Fruit fly (Drosophila melanogaster): ENCODE data around the gene Ucp4B.

Gene Ucp4B

DNA sequence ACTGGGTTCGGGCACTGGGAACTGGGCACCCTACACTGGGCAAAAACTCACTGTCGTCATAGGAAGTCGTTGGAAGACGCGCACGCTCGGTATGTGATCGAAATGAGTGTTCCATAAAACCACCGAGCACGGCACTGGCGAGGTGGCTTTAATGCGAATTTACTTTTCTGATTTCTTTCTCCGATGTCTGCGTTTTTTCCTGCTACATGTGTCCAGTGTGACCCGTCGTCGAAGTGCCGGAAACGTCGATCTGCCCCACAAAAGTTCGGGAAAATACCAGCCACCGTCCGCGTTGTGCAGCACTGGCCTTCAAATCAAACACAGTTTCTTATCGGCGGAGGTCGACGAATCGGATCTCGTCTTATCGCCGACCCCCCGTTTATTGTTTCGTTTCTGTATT is 29.6 kb downstream of the Ucp4B start, which contains the start of gene Kdm5 (continued):
- TF ChIP-seq GATAd (GFP tag; optimal IDR thresholded peaks at IDR 0.05) = no peak
- TF ChIP-seq lola (GFP tag; optimal IDR thresholded peaks at IDR 0.05) = no peak
- TF ChIP-seq HLH106 (tag; optimal IDR thresholded peaks at IDR 0.05) = peak; percentile 27
- TF ChIP-seq h (GFP tag; optimal IDR thresholded peaks at IDR 0.05) = peak; percentile 36
- no peak for TF ChIP-seq woc (GFP tag; optimal IDR thresholded peaks at IDR 0.05)

DNA sequence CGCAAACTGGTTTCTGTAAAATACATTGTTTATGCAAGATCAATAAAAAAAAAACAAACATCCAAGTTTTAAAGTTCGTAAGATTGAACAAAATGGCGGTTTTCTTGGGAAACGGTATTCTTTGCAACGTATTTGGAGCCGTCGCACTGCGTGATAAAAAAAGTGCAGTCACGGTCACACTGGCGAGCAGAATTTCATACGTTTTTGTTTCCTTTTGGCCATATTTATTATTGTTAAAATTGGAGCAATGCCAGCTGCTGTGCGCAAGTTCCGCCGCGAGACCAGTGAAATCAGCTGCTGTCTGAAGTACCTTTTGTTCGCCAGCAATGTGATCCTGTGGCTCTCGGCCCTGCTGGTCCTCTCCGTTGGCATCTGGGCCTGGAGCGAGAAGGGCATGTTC is 30.4 kb downstream of the Ucp4B start, which contains the start of gene Tsp26A:
Gene Tsp26A, plus strand, starts transcription at position 164 of the 400 bp plus-strand sequence.
- TF ChIP-seq Jra (GFP tag; optimal IDR thresholded peaks at IDR 0.05) = no peak
- TF ChIP-seq Hr78 (GFP tag; optimal IDR thresholded peaks at IDR 0.05) = no peak
- TF ChIP-seq sage (GFP tag; optimal IDR thresholded peaks at IDR 0.05) = no peak
- no peak for TF ChIP-seq rgr (GFP tag; optimal IDR thresholded peaks at IDR 0.05)
- no peak for TF ChIP-seq Sp1 (GFP tag; optimal IDR thresholded peaks at IDR 0.05)
- TF ChIP-seq sv (GFP tag; optimal IDR thresholded peaks at IDR 0.05) = no peak
- no peak for TF ChIP-seq ey (GFP tag; optimal IDR thresholded peaks at IDR 0.05)
- no peak for TF ChIP-seq dsf (GFP tag; optimal IDR thresholded peaks at IDR 0.05; ENCODE audit: borderline replicate concordance)
- TF ChIP-seq Hnf4 (GFP tag; optimal IDR thresholded peaks at IDR 0.05) = no peak
- no peak for TF ChIP-seq usp (GFP tag; optimal IDR thresholded peaks at IDR 0.05)
- no peak for TF ChIP-seq fru (GFP tag; optimal IDR thresholded peaks at IDR 0.05)
- no peak for TF ChIP-seq Myc (optimal IDR thresholded peaks at IDR 0.05)

DNA sequence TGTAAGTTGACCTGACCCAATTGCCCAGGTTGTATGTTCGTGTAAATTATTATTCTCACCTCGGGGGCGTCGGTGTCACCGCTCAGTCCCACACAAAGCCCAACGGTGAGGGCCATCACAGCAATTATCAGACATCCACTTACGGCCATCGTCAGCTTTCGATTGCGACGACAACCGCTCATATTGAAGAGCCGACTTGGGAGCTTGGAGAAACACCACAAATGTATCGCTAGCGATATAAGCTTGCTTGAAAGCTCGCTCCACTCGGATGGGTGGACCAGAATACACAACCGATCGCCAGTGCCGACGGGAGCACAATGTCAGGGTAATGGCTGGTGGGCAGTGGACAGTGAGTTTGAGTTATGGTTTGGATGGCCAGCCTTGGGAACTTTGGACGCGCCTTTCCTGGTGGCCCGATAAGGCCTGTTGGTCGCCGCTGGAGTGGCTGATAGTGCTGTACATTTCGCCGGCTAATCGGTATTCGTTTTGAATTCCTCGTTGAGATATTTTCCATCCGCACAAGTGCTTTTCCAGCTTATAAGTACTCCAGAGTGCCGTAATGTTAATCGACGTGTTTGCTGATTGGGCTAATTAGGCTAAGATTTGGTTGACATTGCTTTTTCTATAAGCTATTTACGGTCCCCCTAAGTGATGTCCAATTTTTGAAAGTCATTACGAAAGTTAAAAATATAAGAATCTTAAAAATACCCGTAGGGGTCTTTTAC is 37.0 kb downstream of the Ucp4B start, which contains the start of gene Gal:
Gene Gal, minus strand, starts transcription at position 320 of the 725 bp plus-strand sequence.
- TF ChIP-seq sv (GFP tag; optimal IDR thresholded peaks at IDR 0.05) = no peak
- peak; percentile 3 for TF ChIP-seq Vsx2 (GFP tag; optimal IDR thresholded peaks at IDR 0.05; ENCODE audit: partially characterized antibody)

DNA sequence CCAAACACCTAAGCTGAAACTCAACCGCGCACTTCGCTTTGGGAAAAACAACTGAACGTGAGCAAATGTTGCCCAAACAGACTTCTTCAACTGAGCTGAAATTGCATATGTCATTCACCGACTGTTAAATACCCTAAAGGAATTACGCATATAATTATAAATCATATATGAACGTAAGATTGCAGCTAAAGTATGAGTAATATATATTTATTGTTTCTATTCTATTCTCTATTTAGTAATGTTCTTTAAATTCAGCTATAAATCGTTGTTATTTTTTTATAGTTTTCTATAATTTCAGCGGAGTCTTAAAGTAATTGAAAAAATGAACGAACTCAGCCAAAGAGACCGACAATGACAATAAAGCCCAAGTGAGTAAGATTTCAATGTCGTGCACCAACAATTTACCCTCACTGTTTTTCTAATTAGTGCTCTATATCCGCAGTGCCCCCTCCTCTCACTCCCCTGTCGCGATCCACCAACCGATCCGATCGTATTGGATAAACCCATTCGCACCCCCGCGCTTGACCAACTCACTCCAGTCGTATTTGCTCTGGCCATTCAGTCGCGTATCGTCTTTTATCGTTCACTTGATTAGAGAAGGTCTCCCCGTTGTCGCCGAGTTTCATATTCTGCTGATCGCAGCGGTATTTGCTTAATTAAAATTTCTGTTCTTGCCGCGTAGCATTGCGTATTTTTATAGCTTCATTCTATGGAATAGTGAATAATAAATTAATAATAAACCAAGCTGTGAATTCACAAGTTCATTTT is 42.8 kb downstream of the Ucp4B start, which contains the start of gene CG9098:
Gene CG9098, minus strand, starts transcription at position 36 of the 768 bp plus-strand sequence.
- TF ChIP-seq Hr83 (GFP tag; optimal IDR thresholded peaks at IDR 0.05; ENCODE audit: poor library complexity, severe bottlenecking) (no peak), dmrt93B (GFP tag; optimal IDR thresholded peaks at IDR 0.05) (no peak), jim (GFP tag; optimal IDR thresholded peaks at IDR 0.05) (no peak), dl (GFP tag; optimal IDR thresholded peaks at IDR 0.05; ENCODE audit: insufficient read depth in 1 of 2, partially characterized antibody in 2 of 2) (no peak)

DNA sequence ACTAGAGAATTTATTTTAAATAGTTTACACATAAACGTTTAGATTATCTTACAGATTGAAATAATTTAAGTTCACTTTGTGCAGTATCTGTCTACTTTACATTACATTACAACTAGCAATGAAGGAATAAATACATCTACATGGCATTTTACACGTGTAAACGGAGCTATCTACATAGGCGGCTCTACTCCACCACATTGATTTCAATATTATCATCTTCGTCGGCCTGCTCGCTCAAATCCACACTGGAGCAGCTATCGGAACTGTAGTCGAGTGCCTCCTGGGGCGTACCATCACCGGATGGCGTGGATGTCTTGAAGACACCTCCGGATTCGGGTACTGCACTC is 43.4 kb downstream of the Ucp4B start:
- TF ChIP-seq dsf (GFP tag; optimal IDR thresholded peaks at IDR 0.05; ENCODE audit: borderline replicate concordance) (no peak), brk (GFP tag; optimal IDR thresholded peaks at IDR 0.05) (no peak), GATAd (GFP tag; optimal IDR thresholded peaks at IDR 0.05) (no peak), Hnf4 (GFP tag; optimal IDR thresholded peaks at IDR 0.05) (no peak)

DNA sequence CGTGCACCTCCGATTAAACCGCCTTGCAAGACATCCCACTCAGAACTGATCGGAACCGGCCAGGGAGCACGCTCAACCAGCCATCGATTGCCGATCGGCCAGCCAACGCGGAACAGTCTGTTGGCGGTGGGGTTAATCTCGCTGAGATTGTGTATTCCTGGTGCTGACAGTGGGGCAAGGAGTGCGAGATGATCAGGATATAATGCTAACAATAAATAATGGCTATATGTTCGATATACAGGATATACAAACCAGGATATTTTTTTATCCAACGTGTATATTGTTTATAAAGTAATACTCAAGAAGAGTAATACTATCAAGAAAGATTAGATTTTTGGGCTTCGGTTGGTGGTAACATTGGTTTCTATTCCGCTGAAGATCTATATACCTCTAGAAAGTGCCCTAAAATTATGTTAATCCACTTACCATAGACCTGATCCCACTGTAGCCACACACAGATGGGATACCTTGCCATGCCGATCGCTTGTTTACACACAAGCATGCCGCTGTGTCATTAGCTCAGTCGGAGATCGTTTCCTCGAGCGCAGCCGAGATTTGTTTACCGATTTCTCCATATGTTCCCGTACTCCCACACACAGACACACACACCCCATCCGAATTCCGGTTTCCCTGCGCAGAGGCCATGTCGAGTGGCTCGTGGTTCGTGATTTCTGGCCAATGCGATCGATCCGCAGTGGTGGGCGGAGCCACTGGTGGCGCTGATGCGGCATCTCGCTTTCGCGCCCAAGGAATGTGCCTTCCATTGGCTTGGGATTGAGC is 49.9 kb downstream of the Ucp4B start, which contains the start of gene H2.0:
Gene H2.0, minus strand, starts transcription at position 51 of the 780 bp plus-strand sequence.
- TF ChIP-seq dmrt93B (GFP tag; optimal IDR thresholded peaks at IDR 0.05) = peak; percentile 26
- peak; percentile 47 for TF ChIP-seq ey (GFP tag; optimal IDR thresholded peaks at IDR 0.05)
- TF ChIP-seq Hr83 (GFP tag; optimal IDR thresholded peaks at IDR 0.05; ENCODE audit: poor library complexity, severe bottlenecking) = no peak
- peak; percentile 48 for TF ChIP-seq woc (GFP tag; optimal IDR thresholded peaks at IDR 0.05)
- peak; percentile 52 for TF ChIP-seq fru (GFP tag; optimal IDR thresholded peaks at IDR 0.05)
- TF ChIP-seq rgr (GFP tag; optimal IDR thresholded peaks at IDR 0.05) = peak; percentile 36
- peak; percentile 25 for TF ChIP-seq psq (GFP tag; optimal IDR thresholded peaks at IDR 0.05)
- peak; percentile 56 for TF ChIP-seq OdsH (GFP tag; optimal IDR thresholded peaks at IDR 0.05)
- TF ChIP-seq Sp1 (GFP tag; optimal IDR thresholded peaks at IDR 0.05) = peak; percentile 61
- TF ChIP-seq br (GFP tag; optimal IDR thresholded peaks at IDR 0.05) = peak; percentile 52
- TF ChIP-seq HLH106 (tag; optimal IDR thresholded peaks at IDR 0.05) = peak; percentile 50
- TF ChIP-seq dsf (GFP tag; optimal IDR thresholded peaks at IDR 0.05; ENCODE audit: borderline replicate concordance) = no peak
- TF ChIP-seq lola (GFP tag; optimal IDR thresholded peaks at IDR 0.05) = no peak
- peak; percentile 39 for TF ChIP-seq Dif (GFP tag; optimal IDR thresholded peaks at IDR 0.05; ENCODE audit: partially characterized antibody)
- no peak for TF ChIP-seq Vsx2 (GFP tag; optimal IDR thresholded peaks at IDR 0.05; ENCODE audit: partially characterized antibody)
- TF ChIP-seq h (GFP tag; optimal IDR thresholded peaks at IDR 0.05) = peak; percentile 72
- no peak for TF ChIP-seq sv (GFP tag; optimal IDR thresholded peaks at IDR 0.05)
- no peak for TF ChIP-seq CrebA (GFP tag; optimal IDR thresholded peaks at IDR 0.05; ENCODE audit: borderline replicate concordance)
